Worm (Caenorhabditis elegans): ENCODE measurements around the gene lgg-2.

- peak; percentile 81 for TF ChIP-seq W03F9.2 (tag; optimal IDR thresholded peaks at IDR 0.05)
- TF ChIP-seq him-1 (tag; optimal IDR thresholded peaks at IDR 0.05): peak; percentile 21
Observed at ce11 chrIV:10933062-10933552, 2.6 kb downstream of the lgg-2 start, which contains the start of the genes dnc-1 and lsm-7.

Measured in whole organism, L4/young adult.